Fruit fly (Drosophila melanogaster): ENCODE measurements around the gene CG45413.

Gene CG45413

DNA sequence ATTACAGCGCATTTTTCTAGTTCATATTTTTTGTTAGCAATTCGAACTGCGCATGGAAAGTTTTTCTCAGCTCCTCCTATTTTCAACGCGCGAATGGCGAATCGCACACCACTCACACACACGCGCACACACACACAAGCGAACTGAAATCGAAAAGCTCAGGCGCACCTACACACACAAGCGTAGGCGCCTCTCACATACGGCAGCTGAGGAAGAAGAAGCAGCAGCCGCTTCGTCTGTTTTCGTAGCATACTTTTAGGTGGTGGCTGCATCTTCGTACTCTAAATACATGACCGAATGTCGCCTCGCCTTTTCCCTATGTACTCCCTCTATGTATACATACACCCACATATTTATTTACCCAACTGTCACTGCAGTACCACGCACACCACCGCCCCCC lies 5.9 kb downstream of the CG45413 start (continued):
- no peak for TF ChIP-seq CG4707 (GFP tag; optimal IDR thresholded peaks at IDR 0.05)
- no peak for TF ChIP-seq zfh1 (GFP tag; IDR thresholded peaks at IDR 0.05)
- no peak for TF ChIP-seq seq (GFP tag; IDR thresholded peaks at IDR 0.05)
- no peak for TF ChIP-seq mld (GFP tag; IDR thresholded peaks at IDR 0.05; ENCODE audit: partially characterized antibody)
- TF ChIP-seq CG3995 (GFP tag; optimal IDR thresholded peaks at IDR 0.05), result no peak
- TF ChIP-seq Sin3A (optimal IDR thresholded peaks at IDR 0.05), result no peak
- TF ChIP-seq ftz-f1 (GFP tag; optimal IDR thresholded peaks at IDR 0.05), result no peak
- no peak for TF ChIP-seq gce (GFP tag; IDR thresholded peaks at IDR 0.05)
- no peak for TF ChIP-seq Antp (GFP tag; optimal IDR thresholded peaks at IDR 0.05)
- peak; percentile 48 for TF ChIP-seq CTCF (GFP tag; optimal IDR thresholded peaks at IDR 0.05)
- TF ChIP-seq prd (optimal IDR thresholded peaks at IDR 0.05), result no peak
- 0 out of 3 replicates have a peak, but pooled peaks have one; percentile 7 for TF ChIP-seq prd (GFP tag; IDR thresholded peaks at IDR 0.05)
- peak; percentile 69 for TF ChIP-seq Deaf1 (tag; optimal IDR thresholded peaks at IDR 0.05)
- peak; percentile 87 for TF ChIP-seq CG17385 (GFP tag; optimal IDR thresholded peaks at IDR 0.05)
- TF ChIP-seq Camta (GFP tag; optimal IDR thresholded peaks at IDR 0.05), result no peak
- no peak for TF ChIP-seq ATbp (GFP tag; optimal IDR thresholded peaks at IDR 0.05)
- no peak for TF ChIP-seq CG18476 (GFP tag; optimal IDR thresholded peaks at IDR 0.05)
- peak; percentile 8 for TF ChIP-seq CG8290 (GFP tag; optimal IDR thresholded peaks at IDR 0.05)
- TF ChIP-seq CG8290 (tag; optimal IDR thresholded peaks at IDR 0.05), result peak; percentile 4 to 5
- no peak for TF ChIP-seq nau (GFP tag; optimal IDR thresholded peaks at IDR 0.05)
- no peak for TF ChIP-seq scrt (GFP tag; optimal IDR thresholded peaks at IDR 0.05)
- TF ChIP-seq zen2 (GFP tag; IDR thresholded peaks at IDR 0.05; ENCODE audit: partially characterized antibody), result no peak
- no peak for TF ChIP-seq toy (GFP tag; IDR thresholded peaks at IDR 0.05)

dm6 chr3L:6919213-6919612 lies 12.5 kb downstream of the CG45413 start:
- TF ChIP-seq lilli (GFP tag; optimal IDR thresholded peaks at IDR 0.05) (no peak), ttk (GFP tag; IDR thresholded peaks at IDR 0.05) (0 out of 2 replicates have a peak, but pooled peaks have one; percentile 15), Dad (GFP tag; optimal IDR thresholded peaks at IDR 0.05) (no peak), Meics (GFP tag; optimal IDR thresholded peaks at IDR 0.05) (no peak), stwl (tag; optimal IDR thresholded peaks at IDR 0.05) (no peak), Hmx (GFP tag; optimal IDR thresholded peaks at IDR 0.05) (no peak), Nf-YA (GFP tag; IDR thresholded peaks at IDR 0.05) (no peak), Hr3 (GFP tag; optimal IDR thresholded peaks at IDR 0.05) (no peak), otp (GFP tag; IDR thresholded peaks at IDR 0.05) (no peak), CG13296 (GFP tag; optimal IDR thresholded peaks at IDR 0.05) (no peak), bab2 (GFP tag; optimal IDR thresholded peaks at IDR 0.05) (no peak), ham (GFP tag; IDR thresholded peaks at IDR 0.05) (no peak), CG43689 (GFP tag; IDR thresholded peaks at IDR 0.05) (no peak), CG7745 (tag; optimal IDR thresholded peaks at IDR 0.05) (no peak), chinmo (GFP tag; IDR thresholded peaks at IDR 0.05; ENCODE audit: partially characterized antibody) (0 out of 4 replicates have a peak, but pooled peaks have one; percentile 7), CG30431 (GFP tag; optimal IDR thresholded peaks at IDR 0.05) (no peak), CG2199 (GFP tag; IDR thresholded peaks at IDR 0.05) (no peak), ase (GFP tag; IDR thresholded peaks at IDR 0.05) (no peak), CG34224 (GFP tag; IDR thresholded peaks at IDR 0.05; ENCODE audit: partially characterized antibody) (no peak), hbn (GFP tag; IDR thresholded peaks at IDR 0.05; ENCODE audit: partially characterized antibody) (no peak), CG42726 (GFP tag; IDR thresholded peaks at IDR 0.05; ENCODE audit: partially characterized antibody) (no peak), hth (optimal IDR thresholded peaks at IDR 0.05) (no peak), Stat92E (GFP tag; optimal IDR thresholded peaks at IDR 0.05) (no peak), sna (GFP tag; IDR thresholded peaks at IDR 0.05; ENCODE audit: partially characterized antibody) (no peak), fd96Cb (tag; optimal IDR thresholded peaks at IDR 0.05) (no peak), fd102C (GFP tag; optimal IDR thresholded peaks at IDR 0.05) (no peak), hkb (optimal IDR thresholded peaks at IDR 0.05) (no peak), hkb (GFP tag; IDR thresholded peaks at IDR 0.05) (no peak), vvl (GFP tag; IDR thresholded peaks at IDR 0.05) (peak; percentile 95), gcm (GFP tag; optimal IDR thresholded peaks at IDR 0.05) (no peak), grn (GFP tag; optimal IDR thresholded peaks at IDR 0.05) (peak; percentile 72)

Data from whole organism, embryonic.